Worm (Caenorhabditis elegans): ENCODE measurements around the gene R186.3.

ce11 chrV:12968555-12968954 is 1.5 kb upstream of the R186.3 start, which contains the start of gene lin-46:
- TF ChIP-seq tbx-37 (GFP tag; conservative IDR thresholded peaks at IDR 0.05) = no peak
- no peak for TF ChIP-seq sea-1 (GFP tag; conservative IDR thresholded peaks at IDR 0.05)
- TF ChIP-seq ets-7 (tag; optimal IDR thresholded peaks at IDR 0.05) = no peak
- TF ChIP-seq ceh-36 (tag; optimal IDR thresholded peaks at IDR 0.05) = no peak
- TF ChIP-seq ama-1 (optimal IDR thresholded peaks at IDR 0.05) = no peak
- no peak for TF ChIP-seq tra-4 (tag; optimal IDR thresholded peaks at IDR 0.05)
- no peak for TF ChIP-seq B0310.2 (tag; optimal IDR thresholded peaks at IDR 0.05)
- no peak for TF ChIP-seq scrt-1 (GFP tag; IDR thresholded peaks at IDR 0.05)
- no peak for TF ChIP-seq pes-1 (GFP tag; IDR thresholded peaks at IDR 0.05)
- no peak for TF ChIP-seq tbx-11 (GFP tag; IDR thresholded peaks at IDR 0.05)
- no peak for TF ChIP-seq F13C5.2 (tag; optimal IDR thresholded peaks at IDR 0.05)
- no peak for TF ChIP-seq aly-1 (tag; optimal IDR thresholded peaks at IDR 0.05)
- no peak for TF ChIP-seq flt-1 (GFP tag; IDR thresholded peaks at IDR 0.05)

Data from whole organism, early embryonic.